Fruit fly (Drosophila melanogaster) whole organism, adult: ENCODE measurements around the gene IscU.

ENCODE experiments used
- CG1620 ChIP-seq: fragments of 200-800 bp; sonication (Bioruptor generic); optimal IDR thresholded peaks from 2 replicates; lab custom pipeline; 2016; ENCODE audit warnings: missing biosample characterization, missing genetic modification characterization
- CG5204 ChIP-seq: fragments of 200-800 bp; sonication (Bioruptor generic); optimal IDR thresholded peaks from 2 replicates; lab custom pipeline; 2016; ENCODE audit warnings: missing biosample characterization, missing genetic modification characterization
- CG7045 ChIP-seq: fragments of 200-800 bp; sonication (Bioruptor generic); optimal IDR thresholded peaks from 2 replicates; lab custom pipeline; 2017; ENCODE audit warnings: missing biosample characterization, mild to moderate bottlenecking, missing genetic modification characterization
- cic ChIP-seq: fragments of 200-800 bp; sonication (Bioruptor generic); optimal IDR thresholded peaks from 2 replicates; lab custom pipeline; 2017; ENCODE audit warnings: missing biosample characterization, mild to moderate bottlenecking, missing genetic modification characterization, moderate library complexity

DNA sequence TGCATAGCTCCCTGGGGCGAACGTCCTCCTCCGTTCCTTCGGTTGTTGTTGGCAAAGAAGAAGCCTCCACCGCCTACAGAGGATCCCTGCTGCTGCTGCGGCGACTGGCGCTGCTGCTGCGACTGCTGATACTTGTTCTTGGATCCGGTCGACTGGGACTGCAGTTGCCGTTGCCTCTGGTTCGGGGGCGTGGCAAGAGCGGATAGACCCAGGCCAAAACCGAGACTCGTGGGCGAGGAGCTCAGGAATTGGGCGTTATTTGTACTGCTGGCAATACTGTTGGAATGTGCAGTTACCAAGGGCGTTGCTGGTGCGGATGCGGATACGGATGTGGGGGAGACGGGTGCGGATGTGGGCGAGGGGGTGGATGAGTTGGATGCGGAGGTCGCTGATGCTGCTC, 5.7 kb downstream of the IscU start:
- TF ChIP-seq CG1620 (GFP tag; lab: Kevin White, UChicago) (no peak), CG5204 (no peak), CG7045 (GFP tag; lab: Kevin White, UChicago) (no peak), cic (GFP tag; lab: Kevin White, UChicago) (no peak)
